Fruit fly (Drosophila melanogaster) whole organism, pupa: ENCODE data around the gene CG7606.

Experiments used
- CG10348 ChIP-seq: fragments of 200-800 bp; sonication (Bioruptor generic); IDR thresholded peaks from 2 replicates; pipeline ENCODE4 v1.3.6; 2022; ENCODE audit warnings: missing biosample characterization, missing genetic modification characterization
- CG14655 ChIP-seq: fragments of 200-800 bp; sonication (Bioruptor generic); optimal IDR thresholded peaks from 3 replicates; lab custom pipeline; 2017; ENCODE audit warnings: mild to moderate bottlenecking, missing biosample characterization, missing genetic modification reagents, missing genetic modification characterization
- CG17806 ChIP-seq: fragments of 200-800 bp; sonication (Bioruptor generic); optimal IDR thresholded peaks from 2 replicates; lab custom pipeline; 2018; ENCODE audit warnings: missing biosample characterization, mild to moderate bottlenecking, missing genetic modification characterization, moderate library complexity
- CG32121 ChIP-seq: fragments of 200-800 bp; sonication (Bioruptor generic); IDR thresholded peaks from 2 replicates; pipeline ENCODE4 v1.3.6; 2022; ENCODE audit warnings: missing biosample characterization, missing genetic modification characterization
- CG8159 ChIP-seq: fragments of 200-800 bp; sonication (Bioruptor generic); optimal IDR thresholded peaks from 3 replicates; lab custom pipeline; 2018; ENCODE audit warnings: missing biosample characterization, mild to moderate bottlenecking, missing genetic modification characterization, moderate library complexity
- Pif1A ChIP-seq: fragments of 200-800 bp; sonication (Bioruptor generic); optimal IDR thresholded peaks from 3 replicates; lab custom pipeline; 2016; ENCODE audit warnings: missing biosample characterization, missing genetic modification characterization
- fd96Ca ChIP-seq: fragments of 200-800 bp; sonication (Bioruptor generic); IDR thresholded peaks from 3 replicates; pipeline ENCODE4 v1.3.6; 2022; ENCODE audit warnings: missing biosample characterization, missing genetic modification characterization
- gl ChIP-seq: fragments of 200-800 bp; sonication (Bioruptor generic); optimal IDR thresholded peaks from 2 replicates; lab custom pipeline; 2018; ENCODE audit warnings: missing biosample characterization, mild to moderate bottlenecking, missing genetic modification characterization

dm6 chr3R:17613549-17613948, 17.2 kb downstream of the CG7606 start, which contains the start of gene CG14327:
- TF ChIP-seq gl (tag; lab: Kevin White, UChicago) (no peak), Pif1A (GFP tag; lab: Kevin White, UChicago) (no peak), fd96Ca (GFP tag; lab: Robert Waterston, UW) (no peak), CG10348 (GFP tag; lab: Robert Waterston, UW) (no peak), CG8159 (tag; lab: Kevin White, UChicago) (no peak), CG17806 (tag; lab: Kevin White, UChicago) (no peak), CG32121 (GFP tag; lab: Robert Waterston, UW) (no peak), CG14655 (GFP tag; lab: Kevin White, UChicago) (no peak)
